Worm (Caenorhabditis elegans): Measurements from ENCODE around the gene str-207.

DNA sequence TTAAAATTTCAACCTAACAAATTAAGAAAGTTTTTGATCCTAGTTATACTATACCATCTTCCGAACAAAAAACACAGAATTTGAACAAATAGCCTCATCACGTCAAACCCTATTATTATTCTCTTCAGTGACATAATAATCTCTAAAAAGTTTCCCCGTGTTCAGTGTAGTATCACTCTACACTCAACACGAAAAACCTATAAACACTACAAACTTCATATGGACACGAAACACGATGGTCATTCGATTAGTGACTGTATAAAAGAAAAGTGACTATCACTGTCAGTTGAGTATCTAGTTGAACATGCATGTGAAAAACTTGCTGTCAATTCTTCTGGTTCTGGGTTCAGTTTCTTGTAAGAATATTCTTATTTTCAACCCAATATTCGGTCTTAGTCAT lies 47.8 kb upstream of the str-207 start, which contains the start of gene ugt-8:
- TF ChIP-seq him-1 (tag; optimal IDR thresholded peaks at IDR 0.05) (no peak), W03F9.2 (tag; optimal IDR thresholded peaks at IDR 0.05) (no peak)
